Worm (Caenorhabditis elegans) whole organism, mixed stage, embryonic: ENCODE data around the gene srx-63.

Experiments
- M03D4.4 ChIP-seq: sonication (generic microtip); optimal IDR thresholded peaks from 2 replicates; lab custom pipeline; 2017; ENCODE audit warnings: mild to moderate bottlenecking, missing genetic modification characterization, missing compliant biosample characterization
- bed-3 ChIP-seq: fragments of 200-800 bp; sonication (Bioruptor generic); optimal IDR thresholded peaks from 3 replicates; lab custom pipeline; 2018; ENCODE audit warnings: mild to moderate bottlenecking, missing genetic modification characterization, moderate library complexity, missing compliant biosample characterization
- blmp-1 ChIP-seq: fragments of 150-350 bp; optimal IDR thresholded peaks from 2 replicates; lab custom pipeline; 2014; ENCODE audit warnings: missing biosample characterization, missing genetic modification characterization
- ceh-39 ChIP-seq: fragments of 150-350 bp; optimal IDR thresholded peaks from 2 replicates; lab custom pipeline; 2014; ENCODE audit warnings: missing biosample characterization, missing genetic modification characterization
- ceh-43 ChIP-seq: fragments of 200-800 bp; sonication (Bioruptor generic); optimal IDR thresholded peaks from 2 replicates; lab custom pipeline; 2018; ENCODE audit warnings: mild to moderate bottlenecking, missing genetic modification characterization, moderate library complexity, missing compliant biosample characterization
- cnd-1 ChIP-seq: fragments of 200-800 bp; sonication (Bioruptor generic); optimal IDR thresholded peaks from 2 replicates; lab custom pipeline; 2018; ENCODE audit warnings: mild to moderate bottlenecking, missing genetic modification characterization, missing compliant biosample characterization
- drap-1 ChIP-seq: fragments of 200-800 bp; sonication (Bioruptor generic); optimal IDR thresholded peaks from 3 replicates; lab custom pipeline; 2018; ENCODE audit warnings: mild to moderate bottlenecking, missing genetic modification characterization, missing compliant biosample characterization
- elt-1 ChIP-seq: sonication (generic microtip); optimal IDR thresholded peaks from 2 replicates; lab custom pipeline; 2017; ENCODE audit warnings: missing genetic modification characterization, mild to moderate bottlenecking, missing compliant biosample characterization, antibody characterized with exemption, moderate library complexity, borderline replicate concordance; ENCODE audit not compliant: insufficient read depth
- flh-1 ChIP-seq: fragments of 200-800 bp; sonication (Bioruptor generic); optimal IDR thresholded peaks from 2 replicates; lab custom pipeline; 2018; ENCODE audit warnings: mild to moderate bottlenecking, missing genetic modification characterization, moderate library complexity, missing compliant biosample characterization
- ham-2 ChIP-seq: fragments of 200-800 bp; sonication (Bioruptor generic); optimal IDR thresholded peaks from 2 replicates; lab custom pipeline; 2018; ENCODE audit warnings: mild to moderate bottlenecking, missing genetic modification characterization, missing compliant biosample characterization
- lin-13 ChIP-seq: fragments of 150-350 bp; optimal IDR thresholded peaks from 2 replicates; lab custom pipeline; 2014; ENCODE audit warnings: missing biosample characterization, missing genetic modification characterization
- lin-32 ChIP-seq: fragments of 200-800 bp; sonication (Bioruptor generic); optimal IDR thresholded peaks from 2 replicates; lab custom pipeline; 2018; ENCODE audit warnings: mild to moderate bottlenecking, missing genetic modification characterization, missing compliant biosample characterization
- mab-5 ChIP-seq: fragments of 150-350 bp; optimal IDR thresholded peaks from 2 replicates; lab custom pipeline; 2014; ENCODE audit warnings: missing biosample characterization, missing genetic modification characterization
- mep-1 ChIP-seq: fragments of 150-350 bp; optimal IDR thresholded peaks from 2 replicates; lab custom pipeline; 2017; ENCODE audit warnings: missing biosample characterization, missing genetic modification reagents, missing genetic modification characterization, inconsistent platforms
- mls-2 ChIP-seq: sonication (generic microtip); optimal IDR thresholded peaks from 2 replicates; lab custom pipeline; 2016; ENCODE audit warnings: mild to moderate bottlenecking, missing genetic modification characterization, moderate library complexity, missing compliant biosample characterization
- nhr-12 ChIP-seq: fragments of 150-350 bp; optimal IDR thresholded peaks from 2 replicates; lab custom pipeline; 2014; ENCODE audit warnings: missing biosample characterization, missing genetic modification characterization
- nhr-2 ChIP-seq: fragments of 150-350 bp; optimal IDR thresholded peaks from 2 replicates; lab custom pipeline; 2014; ENCODE audit warnings: missing biosample characterization, missing genetic modification characterization
- nhr-237 ChIP-seq: fragments of 150-350 bp; optimal IDR thresholded peaks from 2 replicates; lab custom pipeline; 2014; ENCODE audit warnings: missing biosample characterization, missing genetic modification characterization
- pha-4 ChIP-seq: fragments of 150-350 bp; optimal IDR thresholded peaks from 2 replicates; lab custom pipeline; 2018; ENCODE audit warnings: missing biosample characterization, missing genetic modification reagents, missing genetic modification characterization
- sem-2 ChIP-seq: fragments of 200-800 bp; sonication (Bioruptor generic); optimal IDR thresholded peaks from 2 replicates; lab custom pipeline; 2018; ENCODE audit warnings: mild to moderate bottlenecking, missing genetic modification characterization, missing compliant biosample characterization
- snpc-4 ChIP-seq: fragments of 150-350 bp; optimal IDR thresholded peaks from 2 replicates; lab custom pipeline; 2014; ENCODE audit warnings: missing biosample characterization, missing genetic modification characterization
- sptf-1 ChIP-seq: sonication (generic microtip); optimal IDR thresholded peaks from 2 replicates; lab custom pipeline; 2017; ENCODE audit warnings: mild to moderate bottlenecking, missing genetic modification characterization, moderate library complexity, missing compliant biosample characterization
- tbx-8 ChIP-seq: fragments of 200-800 bp; sonication (Bioruptor generic); optimal IDR thresholded peaks from 2 replicates; lab custom pipeline; 2018; ENCODE audit warnings: mild to moderate bottlenecking, missing genetic modification characterization, moderate library complexity, missing compliant biosample characterization
- unc-120 ChIP-seq: sonication (generic microtip); optimal IDR thresholded peaks from 2 replicates; lab custom pipeline; 2017; ENCODE audit warnings: missing genetic modification characterization, missing compliant biosample characterization; ENCODE audit not compliant: poor library complexity, severe bottlenecking
- unc-39 ChIP-seq: fragments of 150-350 bp; optimal IDR thresholded peaks from 2 replicates; lab custom pipeline; 2014; ENCODE audit warnings: missing biosample characterization, missing genetic modification characterization
- unc-62 ChIP-seq: fragments of 150-350 bp; optimal IDR thresholded peaks from 2 replicates; lab custom pipeline; 2014; ENCODE audit warnings: missing biosample characterization, missing genetic modification reagents, missing genetic modification characterization
- zip-8 ChIP-seq: fragments of 150-350 bp; optimal IDR thresholded peaks from 2 replicates; lab custom pipeline; 2014; ENCODE audit warnings: missing biosample characterization, missing genetic modification characterization

Gene srx-63

DNA sequence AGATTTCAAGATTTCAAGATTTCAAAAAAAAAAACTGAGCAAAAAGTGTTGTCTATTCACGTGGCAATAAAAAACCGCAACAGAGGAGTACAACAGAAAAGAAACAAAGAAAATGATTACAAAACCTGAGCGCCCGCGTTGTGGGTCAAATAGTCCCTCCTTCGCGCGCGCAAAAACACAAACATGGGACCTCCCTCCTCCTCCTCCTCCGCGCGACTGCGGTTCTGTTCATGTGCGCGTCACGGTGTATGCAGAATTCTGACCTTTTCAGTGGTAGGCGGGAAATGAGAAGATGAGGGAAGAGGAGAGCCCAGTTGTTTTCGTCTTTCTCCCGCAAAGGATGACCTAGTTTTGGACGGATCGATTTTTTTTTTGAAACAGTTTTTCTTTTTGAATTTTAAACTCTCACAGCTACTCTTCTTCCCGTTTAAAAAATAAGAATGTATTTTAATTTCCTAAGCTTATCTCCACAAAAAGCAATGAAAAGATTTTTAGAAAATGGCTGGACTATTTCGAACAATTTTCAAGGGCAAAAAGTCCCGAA, 39.0 kb upstream of the srx-63 start, which contains the start of gene C17E7.4:
TSS of gene C17E7.4 (plus strand) at position 494 of the 544 bp plus-strand sequence.
- TF ChIP-seq blmp-1 (tag; lab: Kevin White, UChicago) (no peak), tbx-8 (GFP tag; lab: Kevin White, UChicago) (no peak), elt-1 (tag; lab: Kevin White, UChicago) (no peak), ceh-39 (tag; lab: Kevin White, UChicago) (no peak), cnd-1 (no peak), zip-8 (tag; lab: Kevin White, UChicago) (no peak), unc-62 (no peak), flh-1 (GFP tag; lab: Kevin White, UChicago) (no peak), ham-2 (no peak), M03D4.4 (tag; lab: Kevin White, UChicago) (no peak), sem-2 (GFP tag; lab: Kevin White, UChicago) (no peak), lin-32 (GFP tag; lab: Kevin White, UChicago) (no peak), sptf-1 (tag; lab: Kevin White, UChicago) (no peak), nhr-2 (tag; lab: Kevin White, UChicago) (no peak), pha-4 (tag; lab: Kevin White, UChicago) (no peak), lin-13 (tag; lab: Kevin White, UChicago) (no peak)

ce11 chrV:3894661-3895060, 36.8 kb upstream of the srx-63 start, which contains the start of gene sre-9:
Gene sre-9 (plus strand): TSS chrV:3894961.
- TF ChIP-seq tbx-8 (GFP tag; lab: Kevin White, UChicago) = no peak
- no peak for TF ChIP-seq mls-2 (tag; lab: Kevin White, UChicago)
- no peak for TF ChIP-seq snpc-4 (tag; lab: Kevin White, UChicago)
- no peak for TF ChIP-seq blmp-1 (tag; lab: Kevin White, UChicago)
- no peak for TF ChIP-seq nhr-237 (tag; lab: Kevin White, UChicago)
- no peak for TF ChIP-seq nhr-2 (tag; lab: Kevin White, UChicago)
- TF ChIP-seq mep-1 (tag; lab: Kevin White, UChicago) = no peak
- no peak for TF ChIP-seq unc-39 (tag; lab: Kevin White, UChicago)
- no peak for TF ChIP-seq bed-3 (GFP tag; lab: Kevin White, UChicago)
- no peak for TF ChIP-seq ceh-39 (tag; lab: Kevin White, UChicago)

ce11 chrV:3896018-3896417, 35.4 kb upstream of the srx-63 start:
- peak; percentile 99 for TF ChIP-seq zip-8 (tag; lab: Kevin White, UChicago)
- TF ChIP-seq ceh-39 (tag; lab: Kevin White, UChicago) = no peak

ce11 chrV:3900102-3900501, 31.3 kb upstream of the srx-63 start, which contains the start of gene irld-22:
Gene irld-22 (minus strand): TSS chrV:3900202.
- no peak for TF ChIP-seq lin-13 (tag; lab: Kevin White, UChicago)

DNA sequence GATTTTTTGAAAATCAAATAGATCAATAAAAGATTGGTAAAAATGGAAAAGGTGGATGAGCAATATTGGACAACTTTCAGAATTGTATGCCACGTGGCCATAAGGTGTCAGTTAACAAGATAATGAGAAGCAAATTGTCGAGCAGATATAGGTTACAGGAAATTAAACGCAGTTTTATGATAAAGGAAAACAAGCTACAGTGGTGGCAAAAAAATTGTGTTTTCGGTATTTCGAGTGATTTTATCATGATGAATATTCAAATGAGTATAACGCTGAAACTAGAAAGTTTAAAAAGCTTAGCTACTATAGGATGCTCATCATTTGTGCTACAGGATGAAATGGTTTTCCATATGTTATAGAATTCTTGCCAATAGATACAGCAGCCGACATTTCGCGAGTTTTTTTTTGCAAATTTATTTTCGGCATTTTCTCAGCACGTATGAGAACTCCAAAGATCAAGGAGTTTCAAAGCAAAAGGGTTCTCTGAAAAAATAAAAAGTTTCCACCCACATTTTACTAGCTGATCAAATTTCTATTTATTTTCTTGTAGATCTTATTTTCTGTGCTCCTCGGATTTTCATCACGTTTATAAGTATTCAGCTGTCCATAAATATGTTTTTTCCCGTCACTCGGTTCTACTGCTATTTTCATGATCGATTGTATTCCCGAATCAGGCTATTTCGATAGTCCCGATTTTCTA, 28.8 kb upstream of the srx-63 start, which contains the start of the genes str-229 and srh-190:
TSS of gene str-229 (minus strand) at position 101 of the 700 bp plus-strand sequence.
TSS of gene srh-190 (plus strand) at position 650 of the 700 bp plus-strand sequence.
- TF ChIP-seq nhr-237 (tag; lab: Kevin White, UChicago) = no peak
- no peak for TF ChIP-seq cnd-1
- no peak for TF ChIP-seq ceh-39 (tag; lab: Kevin White, UChicago)
- TF ChIP-seq drap-1 (GFP tag; lab: Kevin White, UChicago) = no peak
- no peak for TF ChIP-seq unc-62
- no peak for TF ChIP-seq ceh-43
- no peak for TF ChIP-seq mab-5 (tag; lab: Kevin White, UChicago)
- TF ChIP-seq unc-120 = no peak
- TF ChIP-seq snpc-4 (tag; lab: Kevin White, UChicago) = no peak
- TF ChIP-seq nhr-2 (tag; lab: Kevin White, UChicago) = no peak
- no peak for TF ChIP-seq lin-32 (GFP tag; lab: Kevin White, UChicago)

- no peak for TF ChIP-seq unc-120
- TF ChIP-seq ham-2 = no peak
- no peak for TF ChIP-seq nhr-12 (tag; lab: Kevin White, UChicago)
Observed at ce11 chrV:3903424-3903823, 28.0 kb upstream of the srx-63 start.
